Worm (Caenorhabditis elegans) whole organism, midembryonic: ENCODE data around the gene slc-9B.1.

Source experiments
- T22C8.4 ChIP-seq: fragments of 200-800 bp; sonication (Bioruptor generic); IDR thresholded peaks from 2 replicates; pipeline ENCODE4 v1.3.6; 2022; ENCODE audit warnings: missing genetic modification characterization, missing compliant biosample characterization
- flt-1 ChIP-seq: fragments of 200-800 bp; sonication (Bioruptor generic); IDR thresholded peaks from 2 replicates; pipeline ENCODE4 v1.3.6; 2022; ENCODE audit warnings: missing genetic modification characterization, missing compliant biosample characterization
- klf-2 ChIP-seq: fragments of 200-800 bp; sonication (Bioruptor generic); conservative IDR thresholded peaks from 2 replicates; pipeline ENCODE4 v1.3.6; 2022; ENCODE audit warnings: missing genetic modification reagents, missing genetic modification characterization, missing compliant biosample characterization
- med-1 ChIP-seq: sonication (generic microtip); optimal IDR thresholded peaks from 2 replicates; lab custom pipeline; 2017; ENCODE audit warnings: missing genetic modification characterization, mild to moderate bottlenecking, missing compliant biosample characterization, antibody characterized with exemption, missing genetic modification reagents; ENCODE audit not compliant: insufficient read depth
- ref-1 ChIP-seq: fragments of 200-800 bp; sonication (Bioruptor generic); conservative IDR thresholded peaks from 2 replicates; pipeline ENCODE4 v1.3.6; 2022; ENCODE audit warnings: missing genetic modification reagents, missing genetic modification characterization, missing compliant biosample characterization
- tab-1 ChIP-seq: fragments of 200-800 bp; sonication (Bioruptor generic); IDR thresholded peaks from 2 replicates; pipeline ENCODE4 v1.3.6; 2022; ENCODE audit warnings: missing genetic modification characterization, missing compliant biosample characterization
- ztf-23 ChIP-seq: fragments of 200-800 bp; sonication (Bioruptor generic); IDR thresholded peaks from 2 replicates; pipeline ENCODE4 v1.3.6; 2022; ENCODE audit warnings: missing genetic modification reagents, missing genetic modification characterization, missing compliant biosample characterization
- ztf-29 ChIP-seq: fragments of 200-800 bp; sonication (Bioruptor generic); IDR thresholded peaks from 2 replicates; pipeline ENCODE4 v1.3.6; 2022; ENCODE audit warnings: missing genetic modification reagents, missing genetic modification characterization, missing compliant biosample characterization

ce11 chrX:10279299-10279698, at the start of gene slc-9B.1:
- no peak for TF ChIP-seq T22C8.4
- no peak for TF ChIP-seq flt-1 (GFP tag; lab: Robert Waterston, UW)
- no peak for TF ChIP-seq ztf-23 (GFP tag; lab: Robert Waterston, UW)
- no peak for TF ChIP-seq klf-2 (GFP tag; lab: Robert Waterston, UW)
- no peak for TF ChIP-seq med-1 (GFP tag; lab: Kevin White, UChicago)
- no peak for TF ChIP-seq ref-1 (GFP tag; lab: Robert Waterston, UW)
- TF ChIP-seq tab-1 (GFP tag; lab: Robert Waterston, UW) = no peak
- no peak for TF ChIP-seq ztf-29
